Worm (Caenorhabditis elegans) whole organism, mixed stage, embryonic: ENCODE measurements around the gene T02D1.4.

Experiments
- blmp-1 ChIP-seq: fragments of 150-350 bp; optimal IDR thresholded peaks from 2 replicates; lab custom pipeline; 2014; ENCODE audit warnings: missing biosample characterization, missing genetic modification characterization
- ces-1 ChIP-seq: fragments of 150-350 bp; optimal IDR thresholded peaks from 2 replicates; lab custom pipeline; 2014; ENCODE audit warnings: missing biosample characterization, missing genetic modification reagents, missing genetic modification characterization
- elt-3 ChIP-seq: fragments of 150-350 bp; optimal IDR thresholded peaks from 2 replicates; lab custom pipeline; 2014; ENCODE audit warnings: missing biosample characterization, missing genetic modification characterization
- lin-32 ChIP-seq: fragments of 200-800 bp; sonication (Bioruptor generic); optimal IDR thresholded peaks from 2 replicates; lab custom pipeline; 2018; ENCODE audit warnings: mild to moderate bottlenecking, missing genetic modification characterization, missing compliant biosample characterization
- mab-5 ChIP-seq: fragments of 150-350 bp; optimal IDR thresholded peaks from 2 replicates; lab custom pipeline; 2014; ENCODE audit warnings: missing biosample characterization, missing genetic modification characterization
- nhr-2 ChIP-seq: fragments of 150-350 bp; optimal IDR thresholded peaks from 2 replicates; lab custom pipeline; 2014; ENCODE audit warnings: missing biosample characterization, missing genetic modification characterization
- nhr-237 ChIP-seq: fragments of 150-350 bp; optimal IDR thresholded peaks from 2 replicates; lab custom pipeline; 2014; ENCODE audit warnings: missing biosample characterization, missing genetic modification characterization
- nhr-76 ChIP-seq: sonication (generic microtip); optimal IDR thresholded peaks from 2 replicates; lab custom pipeline; 2017; ENCODE audit warnings: missing biosample characterization, missing genetic modification characterization
- pha-4 ChIP-seq: fragments of 150-350 bp; optimal IDR thresholded peaks from 2 replicates; lab custom pipeline; 2018; ENCODE audit warnings: missing biosample characterization, missing genetic modification reagents, missing genetic modification characterization
- snpc-4 ChIP-seq: fragments of 150-350 bp; optimal IDR thresholded peaks from 2 replicates; lab custom pipeline; 2014; ENCODE audit warnings: missing biosample characterization, missing genetic modification characterization
- sptf-1 ChIP-seq: sonication (generic microtip); optimal IDR thresholded peaks from 2 replicates; lab custom pipeline; 2017; ENCODE audit warnings: mild to moderate bottlenecking, missing genetic modification characterization, moderate library complexity, missing compliant biosample characterization
- unc-39 ChIP-seq: fragments of 150-350 bp; optimal IDR thresholded peaks from 2 replicates; lab custom pipeline; 2014; ENCODE audit warnings: missing biosample characterization, missing genetic modification characterization
- unc-62 ChIP-seq: fragments of 150-350 bp; optimal IDR thresholded peaks from 2 replicates; lab custom pipeline; 2014; ENCODE audit warnings: missing biosample characterization, missing genetic modification reagents, missing genetic modification characterization

DNA sequence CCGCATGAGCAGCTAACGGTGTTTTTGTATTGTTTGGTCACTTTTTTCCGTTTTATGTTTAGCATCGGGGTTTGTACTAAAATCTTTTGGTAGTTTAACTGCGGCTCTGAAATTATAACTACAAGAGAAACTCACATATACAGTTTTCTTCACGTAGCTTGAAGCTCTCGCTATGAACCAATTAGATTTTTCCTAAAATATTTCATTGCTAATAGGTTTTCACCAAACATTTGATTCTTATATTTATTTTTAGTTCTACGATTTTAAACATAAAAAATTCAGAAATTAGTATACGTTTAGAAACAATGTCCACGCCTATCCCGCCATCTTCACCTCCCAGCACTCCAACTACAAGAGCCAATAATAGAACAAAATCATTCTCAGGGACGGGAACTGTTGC lies 27.9 kb downstream of the T02D1.4 start, which contains the start of gene C06A12.3:
- no peak for TF ChIP-seq unc-39 (tag; lab: Kevin White, UChicago)
- no peak for TF ChIP-seq sptf-1
- TF ChIP-seq unc-62 (GFP tag; lab: Kevin White, UChicago): no peak
- TF ChIP-seq pha-4 (tag; lab: Kevin White, UChicago): no peak
- no peak for TF ChIP-seq nhr-76
- no peak for TF ChIP-seq mab-5 (tag; lab: Kevin White, UChicago)
- TF ChIP-seq nhr-237 (tag; lab: Kevin White, UChicago): no peak
- no peak for TF ChIP-seq lin-32 (GFP tag; lab: Kevin White, UChicago)
- no peak for TF ChIP-seq nhr-2
- TF ChIP-seq snpc-4 (tag; lab: Kevin White, UChicago): no peak
- TF ChIP-seq elt-3 (tag; lab: Kevin White, UChicago): no peak
- no peak for TF ChIP-seq ces-1 (GFP tag; lab: Kevin White, UChicago)
- TF ChIP-seq blmp-1 (tag; lab: Kevin White, UChicago): no peak
